Fruit fly (Drosophila melanogaster): ENCODE measurements around the gene CG32066.

The CG32066 gene

DNA sequence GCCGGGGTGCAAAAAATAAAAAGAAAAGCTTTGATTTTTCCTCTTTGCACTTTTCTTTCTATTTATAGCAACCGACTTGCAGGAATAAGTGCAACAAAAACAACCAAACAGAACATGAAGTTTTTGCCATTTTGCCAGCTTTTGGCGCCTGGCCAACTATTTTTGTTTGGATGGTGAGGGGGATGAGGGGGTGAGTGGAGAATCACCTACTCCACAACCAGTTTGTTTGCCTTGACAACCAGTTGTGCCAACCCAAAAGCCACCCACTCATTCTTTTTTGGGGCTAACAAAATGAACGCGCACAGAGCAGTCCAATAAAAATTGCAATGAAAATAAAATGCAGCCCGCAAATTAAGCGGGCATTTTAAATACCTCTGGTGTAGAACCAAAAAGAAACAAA lies 3.5 kb downstream of the CG32066 start:
- no peak for TF ChIP-seq h (optimal IDR thresholded peaks at IDR 0.05)
- TF ChIP-seq Sin3A (optimal IDR thresholded peaks at IDR 0.05), result no peak
- no peak for TF ChIP-seq psq (optimal IDR thresholded peaks at IDR 0.05)
- no peak for TF ChIP-seq ttk (optimal IDR thresholded peaks at IDR 0.05)
- no peak for TF ChIP-seq Myc (optimal IDR thresholded peaks at IDR 0.05)

DNA sequence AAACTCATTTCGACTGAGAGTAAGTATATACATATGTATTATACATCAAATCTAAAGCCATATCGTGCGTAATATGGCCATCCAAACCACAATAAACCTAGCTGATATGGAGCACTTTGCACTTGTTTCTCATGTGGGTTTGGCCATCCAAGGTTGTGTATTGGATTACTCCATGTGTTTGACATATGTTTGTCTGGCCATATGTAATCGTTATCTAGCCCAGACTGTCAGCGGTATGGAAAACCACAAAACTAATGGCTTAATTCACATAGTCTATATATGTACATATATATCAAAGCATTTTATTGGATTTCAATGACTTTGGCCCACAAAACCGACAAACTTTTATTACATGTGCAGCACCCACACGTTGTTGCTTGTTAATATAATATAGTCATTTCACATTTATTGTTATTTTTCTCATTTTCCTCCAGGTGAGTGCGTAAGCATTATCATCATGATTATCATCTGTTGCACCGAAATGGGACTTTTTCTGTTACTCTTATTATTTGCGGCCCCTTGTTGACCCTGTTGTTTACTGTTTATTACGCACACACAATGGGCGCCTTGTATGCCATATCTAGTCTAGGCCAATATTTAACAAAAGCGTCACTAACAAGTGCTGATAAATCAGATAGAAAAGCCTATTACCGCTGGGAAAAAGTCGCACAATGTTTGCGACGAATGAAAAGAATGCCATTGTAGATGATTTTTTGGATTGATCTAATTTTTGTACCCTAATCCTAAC lies 4.2 kb downstream of the CG32066 start:
- TF ChIP-seq insv (optimal IDR thresholded peaks at IDR 0.05), result no peak
- TF ChIP-seq psq (optimal IDR thresholded peaks at IDR 0.05), result no peak
- TF ChIP-seq Myc (optimal IDR thresholded peaks at IDR 0.05), result no peak
- no peak for TF ChIP-seq ttk (optimal IDR thresholded peaks at IDR 0.05)
- TF ChIP-seq Sin3A (optimal IDR thresholded peaks at IDR 0.05), result no peak
- TF ChIP-seq h (optimal IDR thresholded peaks at IDR 0.05), result no peak

DNA sequence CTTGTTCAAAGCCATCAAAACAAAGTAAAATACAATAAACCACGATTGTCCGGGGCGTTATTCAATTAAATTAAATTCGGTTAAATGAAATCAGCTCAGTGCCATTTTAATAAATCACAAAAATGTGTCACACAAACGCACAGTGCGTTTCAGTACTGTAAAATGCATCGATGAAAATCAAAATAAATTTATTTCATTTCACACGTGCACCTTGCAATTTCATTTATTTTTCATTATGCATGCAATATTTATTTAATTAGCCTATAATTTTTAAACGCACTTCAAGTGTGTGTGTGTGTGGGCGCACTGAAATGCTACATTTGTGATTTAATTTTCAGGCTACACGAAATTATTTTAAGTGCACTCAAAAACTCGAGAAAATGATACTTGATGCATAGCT lies 6.4 kb downstream of the CG32066 start:
- TF ChIP-seq psq (optimal IDR thresholded peaks at IDR 0.05), result no peak
- TF ChIP-seq h (optimal IDR thresholded peaks at IDR 0.05), result no peak
- TF ChIP-seq ttk (optimal IDR thresholded peaks at IDR 0.05), result no peak
- TF ChIP-seq insv (optimal IDR thresholded peaks at IDR 0.05), result no peak
- TF ChIP-seq Sin3A (optimal IDR thresholded peaks at IDR 0.05), result no peak
- no peak for TF ChIP-seq Myc (optimal IDR thresholded peaks at IDR 0.05)

- no peak for TF ChIP-seq h (optimal IDR thresholded peaks at IDR 0.05)
- TF ChIP-seq insv (optimal IDR thresholded peaks at IDR 0.05), result no peak
- no peak for TF ChIP-seq ttk (optimal IDR thresholded peaks at IDR 0.05)
- TF ChIP-seq Sin3A (optimal IDR thresholded peaks at IDR 0.05), result no peak
- no peak for TF ChIP-seq psq (optimal IDR thresholded peaks at IDR 0.05)
- no peak for TF ChIP-seq Myc (optimal IDR thresholded peaks at IDR 0.05)
Measured at dm6 chr3L:10652487-10652886, 8.3 kb downstream of the CG32066 start.

dm6 chr3L:10651271-10651670 lies 9.5 kb downstream of the CG32066 start:
- TF ChIP-seq ttk (optimal IDR thresholded peaks at IDR 0.05) (no peak), psq (optimal IDR thresholded peaks at IDR 0.05) (no peak), h (optimal IDR thresholded peaks at IDR 0.05) (no peak), insv (optimal IDR thresholded peaks at IDR 0.05) (no peak), Sin3A (optimal IDR thresholded peaks at IDR 0.05) (no peak), Myc (optimal IDR thresholded peaks at IDR 0.05) (no peak)

DNA sequence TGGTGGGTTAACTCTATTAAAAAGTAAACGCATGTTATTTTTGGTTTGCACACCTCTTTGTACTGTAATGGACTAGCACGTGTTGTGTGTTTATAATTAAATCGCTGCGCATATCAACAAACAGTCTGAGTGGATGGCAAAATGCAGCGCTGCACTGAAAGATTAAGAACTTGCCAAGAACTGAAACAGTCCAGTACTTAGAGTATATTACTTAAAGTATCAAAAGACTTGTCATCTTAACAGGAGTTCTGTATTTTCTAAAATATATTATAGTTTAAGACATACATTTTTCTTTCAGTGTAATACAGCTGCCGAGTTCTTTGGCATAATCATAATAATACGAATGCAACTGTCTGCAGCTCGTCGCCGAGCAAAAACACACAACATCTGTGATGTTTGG lies 12.4 kb downstream of the CG32066 start:
- TF ChIP-seq ttk (optimal IDR thresholded peaks at IDR 0.05), result no peak
- no peak for TF ChIP-seq insv (optimal IDR thresholded peaks at IDR 0.05)
- no peak for TF ChIP-seq Sin3A (optimal IDR thresholded peaks at IDR 0.05)
- TF ChIP-seq psq (optimal IDR thresholded peaks at IDR 0.05), result no peak
- TF ChIP-seq h (optimal IDR thresholded peaks at IDR 0.05), result no peak
- no peak for TF ChIP-seq Myc (optimal IDR thresholded peaks at IDR 0.05)

- TF ChIP-seq insv (optimal IDR thresholded peaks at IDR 0.05) (no peak), Myc (optimal IDR thresholded peaks at IDR 0.05) (no peak), psq (optimal IDR thresholded peaks at IDR 0.05) (no peak), Sin3A (optimal IDR thresholded peaks at IDR 0.05) (no peak), h (optimal IDR thresholded peaks at IDR 0.05) (no peak), ttk (optimal IDR thresholded peaks at IDR 0.05) (no peak)
Measured at dm6 chr3L:10647158-10647557, 13.7 kb downstream of the CG32066 start.

DNA sequence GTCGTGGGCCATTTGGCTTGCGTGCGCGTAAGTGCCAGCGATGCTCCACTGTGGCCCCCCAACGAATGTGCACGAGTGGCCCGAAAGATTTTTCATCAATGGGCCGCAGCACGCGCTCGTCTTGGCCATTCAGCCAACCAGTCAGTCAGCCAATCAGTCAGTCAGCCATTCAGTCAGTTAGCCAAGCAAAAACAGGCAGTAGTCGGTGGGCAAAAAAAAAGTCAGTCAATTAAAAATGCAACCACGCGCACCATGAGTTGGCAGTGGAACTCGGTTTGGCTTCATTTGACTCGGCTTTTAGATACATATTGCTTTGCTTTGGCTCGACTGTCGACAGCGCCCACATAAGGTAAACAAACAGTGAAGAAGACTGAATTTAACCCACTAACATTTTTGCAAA lies 14.8 kb downstream of the CG32066 start:
- no peak for TF ChIP-seq Myc (optimal IDR thresholded peaks at IDR 0.05)
- no peak for TF ChIP-seq Sin3A (optimal IDR thresholded peaks at IDR 0.05)
- no peak for TF ChIP-seq insv (optimal IDR thresholded peaks at IDR 0.05)
- TF ChIP-seq psq (optimal IDR thresholded peaks at IDR 0.05), result no peak
- no peak for TF ChIP-seq ttk (optimal IDR thresholded peaks at IDR 0.05)
- no peak for TF ChIP-seq h (optimal IDR thresholded peaks at IDR 0.05)

DNA sequence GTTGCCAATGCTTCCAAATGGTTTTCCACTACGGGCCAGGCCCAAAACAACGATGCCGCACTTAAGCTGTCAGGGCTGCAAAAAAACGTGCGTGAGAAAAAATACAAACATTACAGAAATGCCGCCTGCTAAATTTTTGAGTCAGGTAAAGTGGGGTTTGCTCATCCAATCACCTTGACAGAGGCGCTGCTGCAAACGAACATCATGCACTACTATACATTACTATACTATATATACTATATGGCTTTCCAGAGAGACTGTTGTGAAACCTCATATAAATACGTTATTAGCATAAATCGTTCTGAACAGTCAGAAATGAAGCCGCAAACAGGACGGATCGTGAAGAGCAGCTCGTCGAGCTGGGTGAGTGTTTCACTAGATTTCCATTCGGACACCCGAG lies 17.6 kb downstream of the CG32066 start, which contains the start of gene CG14153:
TSS of gene CG14153 (plus strand) at position 301 of the 400 bp plus-strand sequence.
- no peak for TF ChIP-seq h (optimal IDR thresholded peaks at IDR 0.05)
- TF ChIP-seq Myc (optimal IDR thresholded peaks at IDR 0.05), result no peak
- no peak for TF ChIP-seq psq (optimal IDR thresholded peaks at IDR 0.05)
- no peak for TF ChIP-seq insv (optimal IDR thresholded peaks at IDR 0.05)
- TF ChIP-seq ttk (optimal IDR thresholded peaks at IDR 0.05), result no peak
- no peak for TF ChIP-seq Sin3A (optimal IDR thresholded peaks at IDR 0.05)

dm6 chr3L:10641589-10641988 lies 19.2 kb downstream of the CG32066 start, which contains the start of gene CG14154:
Gene CG14154, plus strand, starts transcription at chr3L:10641889.
- TF ChIP-seq insv (optimal IDR thresholded peaks at IDR 0.05) (no peak), ttk (optimal IDR thresholded peaks at IDR 0.05) (no peak), Myc (optimal IDR thresholded peaks at IDR 0.05) (no peak), Sin3A (optimal IDR thresholded peaks at IDR 0.05) (no peak), psq (optimal IDR thresholded peaks at IDR 0.05) (no peak), h (optimal IDR thresholded peaks at IDR 0.05) (no peak)

DNA sequence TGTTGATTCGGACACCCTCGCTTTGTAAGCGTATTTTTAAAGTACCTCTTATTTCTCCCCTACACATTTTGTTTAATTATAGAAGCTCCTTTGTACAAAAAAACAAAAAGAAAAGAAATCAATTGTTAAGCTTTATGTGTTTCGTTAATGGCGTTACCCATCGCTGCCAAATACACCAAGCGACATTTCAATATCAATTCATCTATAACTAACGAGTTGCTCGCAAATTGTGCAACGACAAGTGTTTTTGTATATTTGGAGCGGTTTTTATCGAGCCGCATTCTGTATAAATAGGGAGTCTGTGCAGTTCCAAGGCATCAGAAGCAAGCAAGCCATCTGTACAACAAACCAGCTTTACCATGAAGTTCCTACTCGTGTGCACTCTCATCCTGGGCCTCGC lies 21.4 kb downstream of the CG32066 start, which contains the start of gene CG18628:
TSS of gene CG18628 (plus strand) at position 301 of the 400 bp plus-strand sequence.
- no peak for TF ChIP-seq insv (optimal IDR thresholded peaks at IDR 0.05)
- TF ChIP-seq ttk (optimal IDR thresholded peaks at IDR 0.05), result no peak
- TF ChIP-seq Myc (optimal IDR thresholded peaks at IDR 0.05), result no peak
- TF ChIP-seq h (optimal IDR thresholded peaks at IDR 0.05), result no peak
- TF ChIP-seq Sin3A (optimal IDR thresholded peaks at IDR 0.05), result no peak
- TF ChIP-seq psq (optimal IDR thresholded peaks at IDR 0.05), result no peak

DNA sequence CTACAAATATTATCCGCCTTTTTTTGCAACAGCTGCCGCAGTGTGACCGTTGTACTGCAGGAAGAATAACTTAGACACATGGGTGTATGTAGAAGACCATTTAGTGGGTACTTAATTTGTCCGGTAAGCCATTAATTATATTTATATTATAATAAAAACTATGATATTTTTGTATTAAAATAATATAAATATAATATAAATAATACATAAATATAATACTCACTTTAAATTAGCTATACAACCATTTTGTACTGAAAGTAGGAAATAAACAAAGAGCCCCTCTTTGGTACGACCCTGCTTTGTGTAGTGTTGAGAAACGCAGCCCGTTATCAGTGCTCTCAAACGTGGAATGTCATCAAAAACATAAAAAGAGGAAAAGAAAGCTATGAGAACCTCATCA lies 23.0 kb downstream of the CG32066 start, which contains the start of gene Cnep1r2:
TSS of gene Cnep1r2 (plus strand) at position 328 of the 400 bp plus-strand sequence.
- no peak for TF ChIP-seq insv (optimal IDR thresholded peaks at IDR 0.05)

DNA sequence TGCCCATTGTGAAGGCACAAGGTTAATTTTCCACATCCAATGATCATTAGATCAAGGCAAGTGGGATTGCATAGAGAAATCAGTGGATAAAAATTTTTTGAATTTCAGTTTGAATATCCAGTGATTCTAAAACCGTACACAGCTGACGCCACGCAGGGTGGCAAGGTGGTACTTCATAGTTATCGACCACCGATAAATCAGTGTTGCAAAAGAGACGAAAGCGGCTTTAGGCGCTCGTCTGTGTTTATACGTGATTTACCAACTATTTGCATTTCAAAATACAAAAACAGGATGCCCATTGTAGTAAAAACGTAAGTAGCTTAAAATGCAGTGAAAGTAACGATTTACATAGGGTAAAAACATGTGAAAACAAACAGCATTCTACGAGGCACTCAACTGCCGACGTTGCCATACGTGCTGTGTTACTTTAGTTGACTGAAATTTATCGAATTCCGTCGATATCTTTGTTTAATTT lies 29.9 kb downstream of the CG32066 start, which contains the start of the genes CG42535, CG34001 and hay:
TSS of gene CG42535 (minus strand) at position 51 of the 475 bp plus-strand sequence.
TSS of gene CG34001 (plus strand) at position 195 of the 475 bp plus-strand sequence.
TSS of gene hay (plus strand) at position 195 of the 475 bp plus-strand sequence.
- no peak for TF ChIP-seq Myc (optimal IDR thresholded peaks at IDR 0.05)
- TF ChIP-seq ttk (optimal IDR thresholded peaks at IDR 0.05), result no peak
- TF ChIP-seq insv (optimal IDR thresholded peaks at IDR 0.05), result no peak
- no peak for TF ChIP-seq h (optimal IDR thresholded peaks at IDR 0.05)
- TF ChIP-seq Sin3A (optimal IDR thresholded peaks at IDR 0.05), result no peak
- TF ChIP-seq psq (optimal IDR thresholded peaks at IDR 0.05), result no peak
